Worm (Caenorhabditis elegans) whole organism, young adult: Measurements from ENCODE around the gene F41H10.3.

Experiments used
- F37B4.10 ChIP-seq: fragments of 200-800 bp; sonication (Bioruptor generic); IDR thresholded peaks from 2 replicates; pipeline ENCODE4 v1.3.6; 2022; ENCODE audit warnings: missing genetic modification characterization, missing compliant biosample characterization
- ekl-4 ChIP-seq: fragments of 200-800 bp; sonication (Bioruptor generic); IDR thresholded peaks from 2 replicates; pipeline ENCODE4 v1.3.6; 2022; ENCODE audit warnings: missing genetic modification reagents, missing genetic modification characterization, missing compliant biosample characterization
- rec-8 ChIP-seq, 2 experiments: sonication (generic microtip); optimal IDR thresholded peaks; 2 replicates each; lab custom pipeline; 2016; ENCODE audit warnings: mild to moderate bottlenecking in 2 of 2, missing genetic modification characterization in 2 of 2, missing genetic modification reagents in 2 of 2, missing genotype in 2 of 2, missing biosample characterization in 1 of 2, missing compliant biosample characterization in 1 of 2, moderate library complexity in 1 of 2
- snpc-1.1 ChIP-seq: sonication (generic microtip); optimal IDR thresholded peaks from 2 replicates; lab custom pipeline; 2017; ENCODE audit warnings: missing genetic modification characterization, mild to moderate bottlenecking, missing compliant biosample characterization, antibody characterized with exemption, moderate library complexity, missing genotype, missing genetic modification reagents; ENCODE audit not compliant: insufficient read depth
- ztf-3 ChIP-seq: fragments of 200-800 bp; sonication (Bioruptor generic); optimal IDR thresholded peaks from 2 replicates; lab custom pipeline; 2018; ENCODE audit warnings: mild to moderate bottlenecking, missing genetic modification characterization, missing compliant biosample characterization

ce11 chrIV:5396769-5397168 is 27.2 kb downstream of the F41H10.3 start, which contains the start of gene ZK616.3:
- TF ChIP-seq F37B4.10 (GFP tag; lab: Robert Waterston, UW): no peak
- no peak for TF ChIP-seq ekl-4
- no peak for TF ChIP-seq rec-8 (tag; optimal IDR thresholded peaks at IDR 0.05; lab: Kevin White, UChicago)
- TF ChIP-seq snpc-1.1 (tag; lab: Kevin White, UChicago): no peak
- no peak for TF ChIP-seq ztf-3 (GFP tag; lab: Kevin White, UChicago)
